Worm (Caenorhabditis elegans): ENCODE results near the gene D1044.1.

DNA sequence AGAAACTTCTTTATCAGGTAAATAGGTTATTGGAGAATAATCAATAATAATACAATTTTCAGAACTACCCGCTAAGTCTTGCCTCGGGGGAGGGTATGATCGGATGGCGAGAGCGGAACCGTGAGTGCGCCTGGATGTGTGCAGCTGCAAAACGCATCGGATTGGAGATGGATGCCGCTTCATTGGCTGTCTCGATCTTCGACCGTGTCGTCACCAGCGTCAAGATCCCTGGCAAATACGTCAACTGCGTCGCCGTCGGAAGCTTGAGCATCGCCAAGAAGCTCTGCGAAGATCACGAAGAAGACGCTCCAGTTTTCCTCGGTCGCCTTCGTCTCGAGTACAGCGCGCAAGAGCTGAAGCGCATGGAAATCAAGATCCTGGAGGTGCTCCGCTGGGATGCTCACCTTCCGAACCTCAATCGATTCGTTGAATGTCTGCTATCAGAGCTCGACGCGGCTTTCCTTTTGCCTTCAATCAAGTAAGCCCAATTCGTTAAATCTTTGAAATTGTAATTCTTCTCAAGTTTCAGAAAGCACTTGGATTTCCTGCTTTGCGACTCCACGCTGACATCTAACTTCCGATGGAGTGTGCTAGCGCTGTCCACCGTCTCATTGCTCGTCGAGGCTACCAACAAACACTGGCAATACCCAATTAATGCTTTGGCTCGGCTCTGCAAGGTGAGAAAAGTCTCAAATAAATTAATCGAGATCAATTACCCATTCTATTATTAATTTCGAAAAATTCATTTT, 39.2 kb upstream of the D1044.1 start:
- no peak for TF ChIP-seq aptf-2 (GFP tag; conservative IDR thresholded peaks at IDR 0.05)
- TF ChIP-seq F22D6.2 (tag; optimal IDR thresholded peaks at IDR 0.05): no peak

Data from whole organism, young adult.